Worm (Caenorhabditis elegans) whole organism, young adult: ENCODE measurements around the gene C27D8.2.

Experiments
- F10E7.11 ChIP-seq: sonication (generic microtip); optimal IDR thresholded peaks from 2 replicates; lab custom pipeline; 2017; ENCODE audit warnings: mild to moderate bottlenecking, missing genetic modification characterization, moderate library complexity, missing compliant biosample characterization
- F57A8.1 ChIP-seq: fragments of 200-800 bp; sonication (Bioruptor generic); optimal IDR thresholded peaks from 2 replicates; lab custom pipeline; 2018; ENCODE audit warnings: mild to moderate bottlenecking, missing genetic modification characterization, moderate library complexity, missing compliant biosample characterization
- ama-1 ChIP-seq, 3 experiments: fragments of 150-350 bp in 1 of 3; sonication (generic microtip) in 2 of 3; optimal IDR thresholded peaks; 2 replicates each; lab custom pipeline; 2014 to 2018; ENCODE audit warnings: missing biosample characterization in 2 of 3, missing genetic modification characterization in 2 of 3, missing genetic modification reagents in 2 of 3
- fkh-3 ChIP-seq: sonication (generic microtip); optimal IDR thresholded peaks from 2 replicates; lab custom pipeline; 2016; ENCODE audit warnings: mild to moderate bottlenecking, missing genetic modification characterization, missing compliant biosample characterization
- madf-3 ChIP-seq: fragments of 200-800 bp; sonication (Bioruptor generic); IDR thresholded peaks from 2 replicates; pipeline ENCODE4 v1.3.6; 2022; ENCODE audit warnings: missing genetic modification reagents, missing genetic modification characterization, missing compliant biosample characterization
- unc-62 ChIP-seq: fragments of 150-350 bp; optimal IDR thresholded peaks from 2 replicates; lab custom pipeline; 2014; ENCODE audit warnings: missing biosample characterization, missing genetic modification reagents, missing genetic modification characterization
- ztf-22 ChIP-seq: fragments of 200-800 bp; sonication (Bioruptor generic); optimal IDR thresholded peaks from 2 replicates; lab custom pipeline; 2018; ENCODE audit warnings: mild to moderate bottlenecking, missing genetic modification characterization, moderate library complexity, missing compliant biosample characterization

DNA sequence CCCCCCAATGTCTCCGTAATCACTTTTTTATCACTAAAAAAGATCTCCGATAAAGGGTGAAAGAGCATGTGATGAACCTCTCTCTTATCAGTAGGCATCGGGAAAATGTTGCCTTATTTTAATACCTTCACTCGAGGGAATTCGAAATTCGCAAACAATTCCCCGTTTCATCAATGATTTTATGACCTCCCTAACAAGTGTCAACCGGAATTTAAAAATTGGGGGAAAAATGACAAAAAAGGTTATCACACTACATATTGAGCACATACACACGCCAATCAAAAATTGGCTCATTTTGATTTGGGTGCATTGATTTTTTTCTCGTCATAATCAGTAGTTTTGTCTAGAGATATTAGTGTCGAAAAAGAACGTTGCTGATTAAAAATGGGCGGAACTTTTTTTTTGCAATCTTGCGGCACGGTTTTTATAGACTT is 21.3 kb upstream of the C27D8.2 start:
- TF ChIP-seq ama-1 (optimal IDR thresholded peaks at IDR 0.05; lab: Kevin White, UChicago): no peak
- TF ChIP-seq ama-1 (GFP tag; optimal IDR thresholded peaks at IDR 0.05; lab: Kevin White, UChicago): no peak
- TF ChIP-seq F57A8.1 (GFP tag; lab: Kevin White, UChicago): no peak
- no peak for TF ChIP-seq madf-3 (GFP tag; lab: Robert Waterston, UW)
- TF ChIP-seq F10E7.11 (tag; lab: Kevin White, UChicago): no peak
- TF ChIP-seq unc-62 (GFP tag; lab: Kevin White, UChicago): peak; percentile 90
- peak; percentile 85 for TF ChIP-seq ztf-22 (GFP tag; lab: Kevin White, UChicago)
- TF ChIP-seq fkh-3 (tag; lab: Kevin White, UChicago): no peak
